Fruit fly (Drosophila melanogaster) whole organism, embryonic: ENCODE results near the gene CG33986.
A peak's percentile ranks its signal among the peaks of the same experiment; 100 is the strongest.

ENCODE experiments used
- C15 ChIP-seq: fragments of 200-800 bp; sonication (Bioruptor generic); IDR thresholded peaks from 3 replicates; pipeline ENCODE4 v1.3.6; 2022; ENCODE audit warnings: missing biosample characterization, missing genetic modification characterization
- CG11560 ChIP-seq: fragments of 200-800 bp; sonication (Bioruptor generic); IDR thresholded peaks from 3 replicates; pipeline ENCODE4 v1.3.6; 2022; ENCODE audit warnings: missing biosample characterization, missing genetic modification characterization
- CG12299 ChIP-seq: fragments of 200-800 bp; sonication (Bioruptor generic); optimal IDR thresholded peaks from 2 replicates; lab custom pipeline; 2018; ENCODE audit warnings: missing biosample characterization, mild to moderate bottlenecking, missing genetic modification characterization
- CG13123 ChIP-seq: fragments of 200-800 bp; sonication (Bioruptor generic); optimal IDR thresholded peaks from 2 replicates; lab custom pipeline; 2016; ENCODE audit warnings: missing biosample characterization, missing genetic modification characterization
- CG13894 ChIP-seq: fragments of 200-800 bp; sonication (Bioruptor generic); optimal IDR thresholded peaks from 3 replicates; lab custom pipeline; 2018; ENCODE audit warnings: missing biosample characterization, mild to moderate bottlenecking, missing genetic modification characterization, moderate library complexity
- CG1832 ChIP-seq: fragments of 200-800 bp; sonication (Bioruptor generic); optimal IDR thresholded peaks from 2 replicates; lab custom pipeline; 2017; ENCODE audit warnings: missing biosample characterization, mild to moderate bottlenecking, missing genetic modification characterization, inconsistent platforms
- CG31388 ChIP-seq: fragments of 200-800 bp; sonication (Bioruptor generic); optimal IDR thresholded peaks from 2 replicates; lab custom pipeline; 2016; ENCODE audit warnings: missing biosample characterization, missing genetic modification characterization
- CG32532 ChIP-seq: fragments of 200-800 bp; sonication (Bioruptor generic); IDR thresholded peaks from 2 replicates; pipeline ENCODE4 v1.3.6; 2022; ENCODE audit warnings: missing biosample characterization, missing genetic modification characterization
- CG33557 ChIP-seq: fragments of 200-800 bp; sonication (Bioruptor generic); optimal IDR thresholded peaks from 2 replicates; lab custom pipeline; 2019; ENCODE audit warnings: missing biosample characterization, mild to moderate bottlenecking, missing genetic modification characterization, moderate library complexity
- CG3847 ChIP-seq: fragments of 200-800 bp; sonication (Bioruptor generic); IDR thresholded peaks from 2 replicates; pipeline ENCODE4 v1.3.6; 2022; ENCODE audit warnings: missing biosample characterization, missing genetic modification characterization
- CG5245 ChIP-seq: fragments of 200-800 bp; sonication (Bioruptor generic); optimal IDR thresholded peaks from 3 replicates; lab custom pipeline; 2016; ENCODE audit warnings: missing biosample characterization, missing genetic modification characterization
- CG6254 ChIP-seq: fragments of 200-800 bp; sonication (Bioruptor generic); optimal IDR thresholded peaks from 3 replicates; lab custom pipeline; 2017; ENCODE audit warnings: mild to moderate bottlenecking, missing biosample characterization, missing genetic modification reagents, missing genetic modification characterization
- CG6813 ChIP-seq: fragments of 200-800 bp; sonication (Bioruptor generic); optimal IDR thresholded peaks from 2 replicates; lab custom pipeline; 2017; ENCODE audit warnings: missing biosample characterization, missing genetic modification characterization, mild to moderate bottlenecking, moderate library complexity, missing genetic modification reagents
- CG7372 ChIP-seq: fragments of 200-800 bp; sonication (Bioruptor generic); IDR thresholded peaks from 2 replicates; pipeline ENCODE4 v1.3.6; 2022; ENCODE audit warnings: missing biosample characterization, missing genetic modification characterization
- CG7839 ChIP-seq: fragments of 200-800 bp; sonication (Bioruptor generic); optimal IDR thresholded peaks from 3 replicates; lab custom pipeline; 2018; ENCODE audit warnings: missing biosample characterization, mild to moderate bottlenecking, missing genetic modification characterization, moderate library complexity
- CG7928 ChIP-seq: fragments of 200-800 bp; sonication (Bioruptor generic); optimal IDR thresholded peaks from 2 replicates; lab custom pipeline; 2017; ENCODE audit warnings: missing biosample characterization, mild to moderate bottlenecking, missing genetic modification characterization
- Camta ChIP-seq: fragments of 200-800 bp; sonication (Bioruptor generic); optimal IDR thresholded peaks from 2 replicates; lab custom pipeline; 2016; ENCODE audit warnings: missing biosample characterization, missing genetic modification characterization
- D19B ChIP-seq: fragments of 200-800 bp; sonication (Bioruptor generic); optimal IDR thresholded peaks from 2 replicates; lab custom pipeline; 2017; ENCODE audit warnings: missing biosample characterization, mild to moderate bottlenecking, missing genetic modification characterization
- Dek ChIP-seq: fragments of 200-800 bp; sonication (Bioruptor generic); optimal IDR thresholded peaks from 3 replicates; lab custom pipeline; 2019; ENCODE audit warnings: missing biosample characterization, mild to moderate bottlenecking, missing genetic modification characterization, moderate library complexity
- Drgx ChIP-seq: fragments of 200-800 bp; sonication (Bioruptor generic); IDR thresholded peaks from 2 replicates; pipeline ENCODE4 v1.3.6; 2022; ENCODE audit warnings: missing biosample characterization, missing genetic modification characterization
- Ets97D ChIP-seq: fragments of 200-800 bp; sonication (Bioruptor generic); optimal IDR thresholded peaks from 3 replicates; lab custom pipeline; 2016; ENCODE audit warnings: missing biosample characterization, missing genetic modification characterization
- Gug ChIP-seq: fragments of 200-800 bp; sonication (Bioruptor generic); IDR thresholded peaks from 4 replicates; pipeline ENCODE4 v1.3.6; 2022; ENCODE audit warnings: missing biosample characterization, missing genetic modification characterization
- HLH3B ChIP-seq: fragments of 200-800 bp; sonication (Bioruptor generic); IDR thresholded peaks from 2 replicates; pipeline ENCODE4 v1.3.6; 2022; ENCODE audit warnings: missing biosample characterization, missing genetic modification characterization
- Hey ChIP-seq: fragments of 200-800 bp; sonication (Bioruptor generic); optimal IDR thresholded peaks from 3 replicates; lab custom pipeline; 2018; ENCODE audit warnings: missing biosample characterization, mild to moderate bottlenecking, missing genetic modification characterization
- Lhr ChIP-seq: fragments of 200-800 bp; sonication (Bioruptor generic); optimal IDR thresholded peaks from 3 replicates; lab custom pipeline; 2017; ENCODE audit warnings: mild to moderate bottlenecking, missing biosample characterization, missing genetic modification reagents, missing genetic modification characterization
- MESR4 ChIP-seq: fragments of 200-800 bp; sonication (Bioruptor generic); optimal IDR thresholded peaks from 2 replicates; lab custom pipeline; 2018; ENCODE audit warnings: missing biosample characterization, mild to moderate bottlenecking, missing genetic modification characterization, moderate library complexity
- Mrtf ChIP-seq: fragments of 200-800 bp; sonication (Bioruptor generic); IDR thresholded peaks from 3 replicates; pipeline ENCODE4 v1.3.6; 2022; ENCODE audit warnings: missing biosample characterization, missing genetic modification characterization
- Myb ChIP-seq: fragments of 200-800 bp; sonication (Bioruptor generic); optimal IDR thresholded peaks from 2 replicates; lab custom pipeline; 2016; ENCODE audit warnings: missing biosample characterization, missing genetic modification characterization
- Oaz ChIP-seq: fragments of 200-800 bp; sonication (Bioruptor generic); IDR thresholded peaks from 2 replicates; pipeline ENCODE4 v1.3.6; 2022; ENCODE audit warnings: missing biosample characterization, missing genetic modification characterization
- Tbp ChIP-seq: fragments of >200 bp; optimal IDR thresholded peaks from 2 replicates; lab custom pipeline; 2018; ENCODE audit warnings: missing biosample characterization, missing genetic modification characterization
- al ChIP-seq: fragments of 200-800 bp; sonication (Bioruptor generic); IDR thresholded peaks from 2 replicates; pipeline ENCODE4 v1.3.6; 2022; ENCODE audit warnings: missing biosample characterization, missing genetic modification characterization
- ara ChIP-seq: fragments of 200-800 bp; sonication (Bioruptor generic); IDR thresholded peaks from 2 replicates; pipeline ENCODE4 v1.3.6; 2022; ENCODE audit warnings: missing biosample characterization, missing genetic modification characterization
- ash1 ChIP-seq: fragments of 200-800 bp; sonication (Bioruptor generic); optimal IDR thresholded peaks from 2 replicates; lab custom pipeline; 2018; ENCODE audit warnings: missing biosample characterization, mild to moderate bottlenecking, missing genetic modification characterization
- bbx ChIP-seq: fragments of 200-800 bp; sonication (Bioruptor generic); IDR thresholded peaks from 2 replicates; pipeline ENCODE4 v1.3.6; 2022; ENCODE audit warnings: missing biosample characterization, missing genetic modification characterization; ENCODE audit not compliant: partially characterized antibody
- croc ChIP-seq: fragments of 200-800 bp; sonication (Bioruptor generic); conservative IDR thresholded peaks from 3 replicates; pipeline ENCODE4 v1.3.6; 2022; ENCODE audit warnings: missing biosample characterization, missing genetic modification characterization
- dan ChIP-seq: fragments of 200-800 bp; sonication (Bioruptor generic); IDR thresholded peaks from 2 replicates; pipeline ENCODE4 v1.3.6; 2022; ENCODE audit warnings: missing biosample characterization, missing genetic modification characterization
- gfzf ChIP-seq: fragments of 200-800 bp; sonication (Bioruptor generic); optimal IDR thresholded peaks from 2 replicates; lab custom pipeline; 2016; ENCODE audit warnings: missing biosample characterization, mild to moderate bottlenecking, missing genetic modification characterization, moderate library complexity
- ham ChIP-seq: fragments of 200-800 bp; sonication (Bioruptor generic); IDR thresholded peaks from 2 replicates; pipeline ENCODE4 v1.3.6; 2022; ENCODE audit warnings: missing biosample characterization, missing genetic modification characterization
- jing ChIP-seq: fragments of 200-800 bp; sonication (Bioruptor generic); optimal IDR thresholded peaks from 2 replicates; lab custom pipeline; 2018; ENCODE audit warnings: missing biosample characterization, mild to moderate bottlenecking, missing genetic modification characterization
- kay ChIP-seq: fragments of 200-800 bp; sonication (Bioruptor generic); optimal IDR thresholded peaks from 2 replicates; lab custom pipeline; 2016; ENCODE audit warnings: missing biosample characterization, missing genetic modification characterization
- nmo ChIP-seq: fragments of 200-800 bp; sonication (Bioruptor generic); optimal IDR thresholded peaks from 2 replicates; lab custom pipeline; 2018; ENCODE audit warnings: missing biosample characterization, mild to moderate bottlenecking, missing genetic modification characterization, moderate library complexity
- otp ChIP-seq: fragments of 200-800 bp; sonication (Bioruptor generic); IDR thresholded peaks from 3 replicates; pipeline ENCODE4, ENCODE4 v1.3.6; 2022; ENCODE audit warnings: missing biosample characterization, missing genetic modification characterization
- pan ChIP-seq, 4 experiments: fragments of >200 bp in 3 of 4; fragments of 200-800 bp in 1 of 4; sonication (Bioruptor generic) in 1 of 4; optimal IDR thresholded peaks in 3 of 4; IDR thresholded peaks in 1 of 4; 2 replicates each; pipeline versions ENCODE4 v1.3.6 to Lab custom; 2017 to 2022; ENCODE audit warnings: missing biosample characterization in 2 of 4, missing genetic modification characterization in 2 of 4, mixed read lengths in 1 of 4
- scrt ChIP-seq: fragments of 200-800 bp; sonication (Bioruptor generic); optimal IDR thresholded peaks from 2 replicates; lab custom pipeline; 2018; ENCODE audit warnings: missing biosample characterization, mild to moderate bottlenecking, missing genetic modification characterization, moderate library complexity
- sens ChIP-seq: fragments of 200-800 bp; sonication (Bioruptor generic); peaks from one replicate; lab custom pipeline; 2016; ENCODE audit warnings: missing biosample characterization, missing genetic modification characterization
- sisA ChIP-seq: fragments of 200-800 bp; sonication (Bioruptor generic); IDR thresholded peaks from 2 replicates; pipeline ENCODE4 v1.3.6; 2022; ENCODE audit warnings: missing biosample characterization, missing genetic modification characterization
- stc ChIP-seq: fragments of 200-800 bp; sonication (Bioruptor generic); IDR thresholded peaks from 2 replicates; pipeline ENCODE4 v1.3.6; 2022; ENCODE audit warnings: missing biosample characterization, missing genetic modification characterization
- trh ChIP-seq: fragments of 200-800 bp; sonication (Bioruptor generic); optimal IDR thresholded peaks from 2 replicates; lab custom pipeline; 2016; ENCODE audit warnings: missing biosample characterization, missing genetic modification characterization
- vvl ChIP-seq: fragments of 200-800 bp; sonication (Bioruptor generic); IDR thresholded peaks from 2 replicates; pipeline ENCODE4 v1.3.6; 2022; ENCODE audit warnings: missing biosample characterization, missing genetic modification characterization
- wor ChIP-seq: fragments of 200-800 bp; sonication (Bioruptor generic); IDR thresholded peaks from 2 replicates; pipeline ENCODE4 v1.3.6; 2022; ENCODE audit warnings: missing biosample characterization, missing genetic modification characterization
- zen2 ChIP-seq: fragments of 200-800 bp; sonication (Bioruptor generic); IDR thresholded peaks from 3 replicates; pipeline ENCODE4 v1.3.6; 2022; ENCODE audit warnings: missing biosample characterization, missing genetic modification characterization; ENCODE audit not compliant: partially characterized antibody

The CG33986 gene

dm6 chr3L:15508233-15508632, 16.8 kb downstream of the CG33986 start, which contains the start of gene CG7841 (continued):
- peak; percentile 89 for TF ChIP-seq CG31388 (GFP tag; lab: Kevin White, UChicago)
- peak; percentile 86 for TF ChIP-seq croc (GFP tag; lab: Robert Waterston, UW)
- no peak for TF ChIP-seq CG11560
- peak; percentile 99 for TF ChIP-seq vvl
- TF ChIP-seq Myb (GFP tag; lab: Kevin White, UChicago) = peak; percentile 87
- peak; percentile 96; the same call in 1 of the 2 replicates for TF ChIP-seq HLH3B (GFP tag; lab: Robert Waterston, UW)
- peak; percentile 86 for TF ChIP-seq D19B (GFP tag; lab: Kevin White, UChicago)
- TF ChIP-seq trh (GFP tag; lab: Kevin White, UChicago) = peak; percentile 92
- peak; percentile 93 for TF ChIP-seq kay (GFP tag; lab: Kevin White, UChicago)
- peak; percentile 96 for TF ChIP-seq CG6254 (GFP tag; lab: Kevin White, UChicago)
- peak; percentile 95 for TF ChIP-seq ash1 (GFP tag; lab: Kevin White, UChicago)
- no peak for TF ChIP-seq dan (GFP tag; lab: Robert Waterston, UW)
- TF ChIP-seq Ets97D (GFP tag; lab: Kevin White, UChicago) = peak; percentile 91
- TF ChIP-seq CG13123 (GFP tag; lab: Kevin White, UChicago) = peak; percentile 91
- TF ChIP-seq Hey = peak; percentile 94
- no peak; the same call in 2 of the 3 replicates for TF ChIP-seq Mrtf (GFP tag; lab: Robert Waterston, UW)
- TF ChIP-seq gfzf (GFP tag; lab: Kevin White, UChicago) = peak; percentile 29
- peak; percentile 78; the same call in 1 of the 2 replicates for TF ChIP-seq ham
- TF ChIP-seq Lhr (GFP tag; lab: Kevin White, UChicago) = peak; percentile 93
- TF ChIP-seq pan (optimal IDR thresholded peaks at IDR 0.05; lab: Kevin White, UChicago) = no peak
- peak in 1 of 2 experiments; percentile 97 for TF ChIP-seq pan (GFP tag; optimal IDR thresholded peaks at IDR 0.05 in 1 of 2, IDR thresholded peaks at IDR 0.05 in 1 of 2)
- TF ChIP-seq MESR4 = peak; percentile 79
- peak; percentile 97 for TF ChIP-seq stc (GFP tag; lab: Robert Waterston, UW)
- peak; percentile 97 for TF ChIP-seq Dek (tag; lab: Kevin White, UChicago)
- peak; percentile 98 for TF ChIP-seq nmo (GFP tag; lab: Kevin White, UChicago)
- TF ChIP-seq al = peak; percentile 88
- TF ChIP-seq CG5245 (GFP tag; lab: Kevin White, UChicago) = peak; percentile 95
- TF ChIP-seq ara (GFP tag; lab: Robert Waterston, UW) = peak; percentile 96
- peak; percentile 94 for TF ChIP-seq CG3847 (GFP tag; lab: Robert Waterston, UW)
- TF ChIP-seq Gug (GFP tag; lab: Robert Waterston, UW) = peak; percentile 75
- TF ChIP-seq CG33557 (GFP tag; lab: Kevin White, UChicago) = peak; percentile 98
- TF ChIP-seq Camta (GFP tag; lab: Kevin White, UChicago) = peak; percentile 97
- peak; percentile 96 for TF ChIP-seq otp (GFP tag; lab: Robert Waterston, UW)
- peak; percentile 99 for TF ChIP-seq CG12299 (tag; lab: Kevin White, UChicago)
- peak; percentile 83 for TF ChIP-seq CG7928 (GFP tag; lab: Kevin White, UChicago)
- TF ChIP-seq CG6813 = peak; percentile 99
- peak; percentile 93 for TF ChIP-seq jing (GFP tag; lab: Kevin White, UChicago)
- TF ChIP-seq sisA (GFP tag; lab: Robert Waterston, UW) = no peak; the same call in 1 of the 2 replicates
- TF ChIP-seq Oaz = peak; percentile 93
- no peak for TF ChIP-seq bbx (GFP tag; lab: Robert Waterston, UW)
- peak; percentile 93 for TF ChIP-seq C15 (GFP tag; lab: Robert Waterston, UW)
- peak; percentile 98 for TF ChIP-seq scrt (GFP tag; lab: Kevin White, UChicago)
- peak; percentile 95 for TF ChIP-seq CG7372
- no peak for TF ChIP-seq CG1832
- TF ChIP-seq zen2 (GFP tag; lab: Robert Waterston, UW) = no peak
- no peak for TF ChIP-seq Tbp (GFP tag; lab: Kevin White, UChicago)
- peak; percentile 98 for TF ChIP-seq CG13894 (tag; lab: Kevin White, UChicago)
- peak; percentile 97 for TF ChIP-seq CG32532 (GFP tag; lab: Robert Waterston, UW)
- peak; percentile 98 for TF ChIP-seq Drgx (GFP tag; lab: Robert Waterston, UW)
- TF ChIP-seq CG7839 = peak; percentile 98
- TF ChIP-seq wor = peak; percentile 88
- peak; percentile 99 for TF ChIP-seq sens (GFP tag; lab: Kevin White, UChicago)
